Fruit fly (Drosophila melanogaster): ENCODE data around the gene tral.

tral gene

dm6 chr3L:12478229-12478628 is 36.6 kb upstream of the tral start:
- TF ChIP-seq D1 (tag; optimal IDR thresholded peaks at IDR 0.05): no peak
- TF ChIP-seq EcR (GFP tag; optimal IDR thresholded peaks at IDR 0.05): peak; percentile 83

- TF ChIP-seq CG13204 (GFP tag; optimal IDR thresholded peaks at IDR 0.05) (peak; percentile 57), EcR (GFP tag; optimal IDR thresholded peaks at IDR 0.05) (no peak), CG8159 (tag; optimal IDR thresholded peaks at IDR 0.05) (no peak), rn (GFP tag; IDR thresholded peaks at IDR 0.05) (0 out of 2 replicates have a peak, but pooled peaks have one; percentile 19), CG15710 (tag; optimal IDR thresholded peaks at IDR 0.05) (no peak), Snoo (tag; optimal IDR thresholded peaks at IDR 0.05) (no peak)
These were observed 32.6 kb upstream of the tral start, which contains the start of gene CG33725 for dm6 chr3L:12482246-12482645. Gene CG33725, plus strand, starts transcription at chr3L:12482609.

DNA sequence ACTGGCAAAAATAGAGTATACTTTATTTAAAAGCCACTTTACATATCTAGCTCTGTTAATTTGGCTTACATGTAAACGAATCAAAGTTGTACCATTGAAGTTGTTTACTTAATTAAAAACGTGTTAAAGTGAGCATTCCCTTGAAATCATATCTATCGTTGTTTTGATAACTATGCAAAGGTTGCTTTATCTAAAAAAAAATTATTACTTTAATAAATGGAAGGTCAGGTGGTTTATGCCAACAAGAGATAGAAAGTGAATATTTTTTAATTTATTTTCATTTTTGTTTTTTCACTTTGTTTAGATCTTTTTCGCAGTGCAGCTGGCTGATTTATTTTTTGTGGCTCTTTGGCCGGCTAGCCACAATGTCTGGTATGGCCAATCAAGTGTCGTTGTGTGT is 31.9 kb upstream of the tral start:
- TF ChIP-seq CG14655 (GFP tag; optimal IDR thresholded peaks at IDR 0.05) (peak; percentile 86), CG4496 (GFP tag; IDR thresholded peaks at IDR 0.05) (peak; percentile 73; the same call in 2 of the 3 replicates), D1 (tag; optimal IDR thresholded peaks at IDR 0.05) (no peak), gl (tag; optimal IDR thresholded peaks at IDR 0.05) (no peak), CG10348 (GFP tag; IDR thresholded peaks at IDR 0.05) (0 out of 2 replicates have a peak, but pooled peaks have one; percentile 43), CG32121 (GFP tag; IDR thresholded peaks at IDR 0.05) (peak; percentile 88), fd96Ca (GFP tag; IDR thresholded peaks at IDR 0.05) (peak; percentile 50; the same call in 2 of the 3 replicates), CG8301 (tag; optimal IDR thresholded peaks at IDR 0.05) (peak; percentile 80), Pif1B (GFP tag; optimal IDR thresholded peaks at IDR 0.05) (peak; percentile 53), CG8159 (tag; optimal IDR thresholded peaks at IDR 0.05) (peak; percentile 73), Snoo (tag; optimal IDR thresholded peaks at IDR 0.05) (no peak), CG9948 (tag; optimal IDR thresholded peaks at IDR 0.05) (peak; percentile 66), Pif1A (GFP tag; optimal IDR thresholded peaks at IDR 0.05) (peak; percentile 61), rn (GFP tag; IDR thresholded peaks at IDR 0.05) (peak; percentile 59; the same call in 1 of the 2 replicates), EcR (GFP tag; optimal IDR thresholded peaks at IDR 0.05) (no peak), CG17806 (tag; optimal IDR thresholded peaks at IDR 0.05) (peak; percentile 51), CG13204 (GFP tag; optimal IDR thresholded peaks at IDR 0.05) (peak; percentile 9), CG34367 (tag; optimal IDR thresholded peaks at IDR 0.05) (peak; percentile 37), CG12605 (GFP tag; IDR thresholded peaks at IDR 0.05) (peak; percentile 73), CG15710 (tag; optimal IDR thresholded peaks at IDR 0.05) (peak; percentile 65), Ets98B (GFP tag; IDR thresholded peaks at IDR 0.05) (peak; percentile 77)

DNA sequence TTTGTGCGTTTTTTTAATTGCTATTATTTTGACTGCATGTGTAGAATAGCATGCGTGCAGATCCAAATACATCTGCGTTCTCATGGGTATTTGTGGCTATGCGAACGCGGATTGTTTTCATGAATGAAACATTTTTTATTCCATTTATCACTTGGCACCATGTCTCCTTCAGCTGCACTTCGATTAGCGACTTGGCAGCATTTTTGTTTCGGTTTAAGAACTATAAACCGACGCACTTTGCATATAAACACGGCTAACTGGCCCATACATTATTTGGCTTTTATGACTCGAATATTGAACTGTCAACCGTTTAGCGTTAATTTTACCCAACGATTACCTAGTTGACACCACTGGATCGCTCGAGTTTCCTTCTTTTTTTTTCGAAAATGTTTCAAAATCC is 30.4 kb upstream of the tral start:
- TF ChIP-seq CG15710 (tag; optimal IDR thresholded peaks at IDR 0.05) (no peak), D1 (tag; optimal IDR thresholded peaks at IDR 0.05) (no peak), Ets98B (GFP tag; IDR thresholded peaks at IDR 0.05) (no peak), Pif1A (GFP tag; optimal IDR thresholded peaks at IDR 0.05) (no peak), rn (GFP tag; IDR thresholded peaks at IDR 0.05) (no peak), CG8301 (tag; optimal IDR thresholded peaks at IDR 0.05) (no peak), CG34367 (tag; optimal IDR thresholded peaks at IDR 0.05) (no peak), CG32121 (GFP tag; IDR thresholded peaks at IDR 0.05) (peak; percentile 16; the same call in 1 of the 2 replicates), CG4496 (GFP tag; IDR thresholded peaks at IDR 0.05) (0 out of 3 replicates have a peak, but pooled peaks have one; percentile 38)

dm6 chr3L:12484948-12485347 is 29.9 kb upstream of the tral start, which contains the start of gene CG10663:
Gene CG10663, minus strand, starts transcription at chr3L:12485035.
- no peak for TF ChIP-seq CG12605 (GFP tag; IDR thresholded peaks at IDR 0.05)
- TF ChIP-seq Pif1B (GFP tag; optimal IDR thresholded peaks at IDR 0.05): no peak
- peak; percentile 22 for TF ChIP-seq CG14655 (GFP tag; optimal IDR thresholded peaks at IDR 0.05)
- TF ChIP-seq CG4496 (GFP tag; IDR thresholded peaks at IDR 0.05): peak; percentile 77
- peak; percentile 22 for TF ChIP-seq CG13204 (GFP tag; optimal IDR thresholded peaks at IDR 0.05)
- no peak for TF ChIP-seq CG8159 (tag; optimal IDR thresholded peaks at IDR 0.05)
- no peak for TF ChIP-seq CG10348 (GFP tag; IDR thresholded peaks at IDR 0.05)
- TF ChIP-seq CG15710 (tag; optimal IDR thresholded peaks at IDR 0.05): no peak
- TF ChIP-seq CG32121 (GFP tag; IDR thresholded peaks at IDR 0.05): no peak
- no peak for TF ChIP-seq rn (GFP tag; IDR thresholded peaks at IDR 0.05)
- TF ChIP-seq CG17806 (tag; optimal IDR thresholded peaks at IDR 0.05): no peak
- TF ChIP-seq gl (tag; optimal IDR thresholded peaks at IDR 0.05): no peak
- no peak for TF ChIP-seq CG9948 (tag; optimal IDR thresholded peaks at IDR 0.05)
- peak; percentile 51 for TF ChIP-seq Ets98B (GFP tag; IDR thresholded peaks at IDR 0.05)
- TF ChIP-seq Snoo (tag; optimal IDR thresholded peaks at IDR 0.05): no peak
- TF ChIP-seq CG34367 (tag; optimal IDR thresholded peaks at IDR 0.05): no peak
- no peak for TF ChIP-seq D1 (tag; optimal IDR thresholded peaks at IDR 0.05)
- TF ChIP-seq CG8301 (tag; optimal IDR thresholded peaks at IDR 0.05): peak; percentile 21
- peak; percentile 20 for TF ChIP-seq EcR (GFP tag; optimal IDR thresholded peaks at IDR 0.05)
- no peak; the same call in 2 of the 3 replicates for TF ChIP-seq fd96Ca (GFP tag; IDR thresholded peaks at IDR 0.05)
- no peak for TF ChIP-seq Pif1A (GFP tag; optimal IDR thresholded peaks at IDR 0.05)

DNA sequence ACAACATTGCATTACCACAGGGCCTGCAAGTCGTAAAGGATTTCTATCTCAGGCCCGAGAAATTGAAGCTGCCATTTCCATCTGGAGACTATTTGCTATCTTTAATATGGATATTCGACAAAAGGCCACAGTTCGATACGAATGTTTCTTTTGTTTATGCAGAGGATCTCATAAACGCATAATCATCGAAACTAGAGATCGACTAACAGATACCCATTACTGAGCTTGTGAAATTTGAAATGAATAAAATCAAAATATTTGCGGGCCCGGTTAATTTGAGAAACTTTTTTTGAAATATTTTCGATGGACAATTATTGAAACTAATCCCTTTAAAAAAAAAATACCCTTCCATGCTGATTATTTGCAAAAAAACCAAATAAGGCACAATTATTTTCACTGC is 28.7 kb upstream of the tral start:
- TF ChIP-seq CG15710 (tag; optimal IDR thresholded peaks at IDR 0.05) (no peak), CG8159 (tag; optimal IDR thresholded peaks at IDR 0.05) (no peak), Ets98B (GFP tag; IDR thresholded peaks at IDR 0.05) (no peak), Pif1A (GFP tag; optimal IDR thresholded peaks at IDR 0.05) (no peak), EcR (GFP tag; optimal IDR thresholded peaks at IDR 0.05) (no peak), CG32121 (GFP tag; IDR thresholded peaks at IDR 0.05) (no peak), fd96Ca (GFP tag; IDR thresholded peaks at IDR 0.05) (no peak), CG12605 (GFP tag; IDR thresholded peaks at IDR 0.05) (no peak), CG34367 (tag; optimal IDR thresholded peaks at IDR 0.05) (no peak), CG10348 (GFP tag; IDR thresholded peaks at IDR 0.05) (no peak), Snoo (tag; optimal IDR thresholded peaks at IDR 0.05) (no peak), D1 (tag; optimal IDR thresholded peaks at IDR 0.05) (no peak), CG17806 (tag; optimal IDR thresholded peaks at IDR 0.05) (no peak), CG8301 (tag; optimal IDR thresholded peaks at IDR 0.05) (no peak), CG13204 (GFP tag; optimal IDR thresholded peaks at IDR 0.05) (no peak)
